Fruit fly (Drosophila melanogaster): ENCODE data around the gene Shab.

Gene Shab

dm6 chr3L:2951518-2951917, 56.7 kb downstream of the Shab start, which contains the start of gene CG32846:
TSS of gene CG32846 (minus strand) at chr3L:2951618.
- TF ChIP-seq EcR (GFP tag; optimal IDR thresholded peaks at IDR 0.05), result no peak
- TF ChIP-seq Dll (optimal IDR thresholded peaks at IDR 0.05), result no peak
- TF ChIP-seq usp (GFP tag; optimal IDR thresholded peaks at IDR 0.05), result no peak
- no peak for TF ChIP-seq CG8478 (optimal IDR thresholded peaks at IDR 0.05)
- TF ChIP-seq psq (optimal IDR thresholded peaks at IDR 0.05), result no peak
- TF ChIP-seq pan (optimal IDR thresholded peaks at IDR 0.05), result no peak

DNA sequence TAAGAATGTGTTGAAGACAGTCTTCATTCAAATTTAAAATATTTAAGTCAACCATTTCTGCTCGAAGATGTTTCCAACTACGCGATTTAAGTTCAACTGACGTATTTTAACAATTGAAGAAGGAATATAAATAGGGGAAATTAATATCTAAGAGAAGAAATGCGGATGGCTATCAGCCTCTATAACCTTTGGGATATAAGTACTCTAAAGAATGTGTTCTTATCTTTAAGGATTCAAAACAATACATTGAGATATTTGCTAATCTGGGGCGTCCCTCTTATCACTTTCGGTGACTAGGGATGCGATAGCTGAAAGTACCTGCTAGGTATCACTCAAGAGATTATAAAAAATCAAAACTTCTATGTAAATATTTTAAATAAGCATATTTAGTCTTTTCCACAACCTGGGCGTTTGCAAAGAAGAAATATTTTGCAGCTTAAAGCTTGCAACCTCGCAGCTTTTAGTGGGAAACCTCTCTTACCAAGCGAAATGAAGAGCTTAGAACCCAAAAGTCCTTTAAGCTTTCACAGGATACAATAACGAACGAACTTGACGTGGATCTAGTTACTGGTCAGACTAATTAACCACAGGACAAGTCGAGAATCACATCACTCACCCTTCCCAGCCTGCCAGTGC, 66.2 kb downstream of the Shab start, which contains the start of the genes CG34025 and Or63a:
TSS of gene CG34025 (minus strand) at position 101 of the 636 bp plus-strand sequence.
TSS of gene Or63a (plus strand) at position 586 of the 636 bp plus-strand sequence.
- TF ChIP-seq Dll (optimal IDR thresholded peaks at IDR 0.05) (no peak), EcR (GFP tag; optimal IDR thresholded peaks at IDR 0.05) (no peak), usp (GFP tag; optimal IDR thresholded peaks at IDR 0.05) (no peak), pan (optimal IDR thresholded peaks at IDR 0.05) (no peak), psq (optimal IDR thresholded peaks at IDR 0.05) (no peak)

DNA sequence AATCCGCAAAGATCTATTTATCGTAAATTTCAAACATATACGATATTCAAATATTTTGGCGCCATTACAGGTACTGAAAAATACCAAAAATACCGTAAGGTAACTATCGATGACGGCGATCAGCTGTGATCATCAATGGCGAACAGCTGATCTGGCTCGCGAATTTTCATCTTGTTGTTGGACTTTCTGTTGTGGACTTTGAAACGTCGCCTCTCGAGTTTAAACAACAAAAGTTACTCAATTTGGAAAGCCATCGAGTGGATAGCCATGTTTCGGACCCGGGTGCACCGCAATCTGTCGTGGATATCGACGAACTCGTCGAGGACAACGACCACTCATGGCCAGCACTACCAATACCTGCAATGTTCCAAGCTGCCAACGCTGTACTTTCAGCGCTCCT, 86.0 kb downstream of the Shab start, which contains the start of gene CPT2:
TSS of gene CPT2 (plus strand) at position 167 of the 400 bp plus-strand sequence.
- TF ChIP-seq psq (optimal IDR thresholded peaks at IDR 0.05) (no peak), Dll (optimal IDR thresholded peaks at IDR 0.05) (no peak), EcR (GFP tag; optimal IDR thresholded peaks at IDR 0.05) (no peak), usp (GFP tag; optimal IDR thresholded peaks at IDR 0.05) (no peak), CG8478 (optimal IDR thresholded peaks at IDR 0.05) (no peak), pan (optimal IDR thresholded peaks at IDR 0.05) (no peak)

- TF ChIP-seq Dll (optimal IDR thresholded peaks at IDR 0.05), result no peak
- TF ChIP-seq usp (GFP tag; optimal IDR thresholded peaks at IDR 0.05), result no peak
- no peak for TF ChIP-seq psq (optimal IDR thresholded peaks at IDR 0.05)
- no peak for TF ChIP-seq pan (optimal IDR thresholded peaks at IDR 0.05)
- TF ChIP-seq EcR (GFP tag; optimal IDR thresholded peaks at IDR 0.05), result no peak
- no peak for TF ChIP-seq CG8478 (optimal IDR thresholded peaks at IDR 0.05)
Observed at dm6 chr3L:2986302-2986701, 91.5 kb downstream of the Shab start.

DNA sequence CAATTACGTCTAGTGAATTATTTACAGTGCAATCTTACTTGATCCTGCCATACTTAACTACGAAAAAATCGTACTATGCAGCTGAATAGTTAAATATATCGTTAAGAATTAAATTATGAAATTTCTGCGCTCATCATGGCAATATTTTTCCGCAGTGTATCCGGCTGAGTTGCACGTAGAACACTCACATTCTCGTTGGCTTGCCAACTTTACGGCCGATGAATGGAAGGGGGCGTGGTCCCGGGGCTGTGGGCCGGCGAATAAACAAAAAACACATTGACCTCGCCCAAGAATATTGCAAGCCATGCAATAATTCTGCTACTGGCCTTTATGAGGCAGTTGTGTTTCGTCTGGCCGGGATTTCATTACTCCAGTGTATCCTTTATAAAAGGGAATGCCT, 92.9 kb downstream of the Shab start:
- TF ChIP-seq usp (GFP tag; optimal IDR thresholded peaks at IDR 0.05) (no peak), EcR (GFP tag; optimal IDR thresholded peaks at IDR 0.05) (no peak), CG8478 (optimal IDR thresholded peaks at IDR 0.05) (no peak), psq (optimal IDR thresholded peaks at IDR 0.05) (no peak)

DNA sequence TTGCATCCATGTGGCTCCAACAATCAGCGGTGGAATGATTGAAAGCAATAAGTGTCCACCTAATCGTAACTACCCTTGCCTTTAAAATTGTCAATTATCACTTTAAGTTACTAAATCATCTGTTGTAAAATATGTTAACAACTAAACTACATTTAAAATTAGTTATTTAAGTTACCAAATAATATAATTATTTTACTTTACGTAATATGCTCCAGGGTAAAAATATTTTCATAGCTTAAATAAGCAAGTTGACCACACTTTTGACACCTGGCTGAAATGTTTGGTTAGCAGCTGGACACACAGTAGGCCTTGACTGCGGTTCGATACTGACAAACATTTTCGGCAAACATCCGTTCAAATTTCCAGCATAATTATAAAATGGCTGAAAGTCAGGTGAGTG, 100.1 kb downstream of the Shab start, which contains the start of gene CG2113:
TSS of gene CG2113 (plus strand) at position 301 of the 400 bp plus-strand sequence.
- TF ChIP-seq usp (GFP tag; optimal IDR thresholded peaks at IDR 0.05) (no peak), psq (optimal IDR thresholded peaks at IDR 0.05) (no peak), CG8478 (optimal IDR thresholded peaks at IDR 0.05) (no peak), EcR (GFP tag; optimal IDR thresholded peaks at IDR 0.05) (no peak), Dll (optimal IDR thresholded peaks at IDR 0.05) (no peak), pan (optimal IDR thresholded peaks at IDR 0.05) (no peak)

- TF ChIP-seq usp (GFP tag; optimal IDR thresholded peaks at IDR 0.05) (no peak), Dll (optimal IDR thresholded peaks at IDR 0.05) (no peak), psq (optimal IDR thresholded peaks at IDR 0.05) (no peak), EcR (GFP tag; optimal IDR thresholded peaks at IDR 0.05) (no peak), pan (optimal IDR thresholded peaks at IDR 0.05) (no peak), CG8478 (optimal IDR thresholded peaks at IDR 0.05) (no peak)
Observed at dm6 chr3L:3001445-3001844, 106.6 kb downstream of the Shab start, which contains the start of gene FMRFaR. TSS of gene FMRFaR (plus strand) at chr3L:3001716.
